Worm (Caenorhabditis elegans) whole organism, L4 larva: Measurements from ENCODE around the gene Y44A6C.2.

Experiments used
- D1046.2 ChIP-seq: fragments of 200-800 bp; sonication (Bioruptor generic); IDR thresholded peaks from 2 replicates; pipeline ENCODE4 v1.3.6; 2022; ENCODE audit warnings: missing genetic modification characterization, missing compliant biosample characterization
- F37D6.2 ChIP-seq: sonication (generic microtip); optimal IDR thresholded peaks from 2 replicates; lab custom pipeline; 2016; ENCODE audit warnings: mild to moderate bottlenecking, missing genetic modification characterization, missing compliant biosample characterization
- F44E2.7 ChIP-seq: fragments of 200-800 bp; sonication (Bioruptor generic); IDR thresholded peaks from 2 replicates; pipeline ENCODE4 v2.1.2; 2022; ENCODE audit warnings: missing genetic modification characterization, missing compliant biosample characterization
- T26A8.4 ChIP-seq: fragments of 200-800 bp; sonication (Bioruptor generic); IDR thresholded peaks from 2 replicates; pipeline ENCODE4 v1.3.6; 2022; ENCODE audit warnings: missing genetic modification characterization, missing compliant biosample characterization
- Y105C5A.15 ChIP-seq: fragments of 200-800 bp; sonication (Bioruptor generic); IDR thresholded peaks from 2 replicates; pipeline ENCODE4 v1.3.6; 2022; ENCODE audit warnings: missing genetic modification characterization, missing compliant biosample characterization
- Y75B8A.6 ChIP-seq: fragments of 200-800 bp; sonication (Bioruptor generic); IDR thresholded peaks from 2 replicates; pipeline ENCODE4 v1.3.6; 2022; ENCODE audit warnings: missing genetic modification reagents, missing genetic modification characterization, missing compliant biosample characterization
- ZK546.5 ChIP-seq, 2 experiments: sonication (generic microtip); optimal IDR thresholded peaks; 2 replicates each; lab custom pipeline; 2017; ENCODE audit warnings: missing biosample characterization in 2 of 2, missing genetic modification characterization in 2 of 2
- aha-1 ChIP-seq: fragments of 150-350 bp; peaks from one replicate; lab custom pipeline; 2014; ENCODE audit warnings: missing biosample characterization, missing genetic modification characterization
- ama-1 ChIP-seq: fragments of 150-350 bp; optimal IDR thresholded peaks from 2 replicates; lab custom pipeline; 2014; ENCODE audit warnings: inconsistent platforms, mixed read lengths
- ceh-32 ChIP-seq: sonication (generic microtip); optimal IDR thresholded peaks from 2 replicates; lab custom pipeline; 2016; ENCODE audit warnings: mild to moderate bottlenecking, missing genetic modification characterization, missing compliant biosample characterization; ENCODE audit not compliant: poor library complexity
- ces-1 ChIP-seq: fragments of 150-350 bp; sonication (generic microtip); optimal IDR thresholded peaks from 4 replicates; lab custom pipeline; 2014; ENCODE audit warnings: missing biosample characterization, missing genetic modification reagents, missing genetic modification characterization
- cey-2 ChIP-seq: sonication (generic microtip); optimal IDR thresholded peaks from 3 replicates; lab custom pipeline; 2017; ENCODE audit warnings: missing genetic modification characterization, mild to moderate bottlenecking, missing compliant biosample characterization, antibody characterized with exemption, borderline replicate concordance; ENCODE audit not compliant: insufficient read depth
- ctbp-1 ChIP-seq: fragments of 200-800 bp; sonication (Bioruptor generic); IDR thresholded peaks from 2 replicates; pipeline ENCODE4 v1.3.6; 2022; ENCODE audit warnings: missing genetic modification reagents, missing genetic modification characterization, missing compliant biosample characterization
- daf-16 ChIP-seq, 3 experiments: sonication (generic microtip); optimal IDR thresholded peaks; 2 replicates each; lab custom pipeline; 2016 to 2017; ENCODE audit warnings: missing genetic modification characterization in 3 of 3, missing genetic modification reagents in 3 of 3, mild to moderate bottlenecking in 2 of 3, missing compliant biosample characterization in 2 of 3, missing biosample characterization in 1 of 3, moderate library complexity in 1 of 3
- daf-19 ChIP-seq: fragments of 200-800 bp; sonication (Bioruptor generic); conservative IDR thresholded peaks from 2 replicates; pipeline ENCODE4 v1.3.6; 2022; ENCODE audit warnings: missing genetic modification characterization, missing compliant biosample characterization
- daf-8 ChIP-seq: fragments of 200-800 bp; sonication (Bioruptor generic); IDR thresholded peaks from 2 replicates; pipeline ENCODE4 v1.3.6; 2022; ENCODE audit warnings: missing genetic modification characterization, missing compliant biosample characterization
- dpl-1 ChIP-seq: fragments of 150-350 bp; optimal IDR thresholded peaks from 2 replicates; lab custom pipeline; 2014; ENCODE audit warnings: missing biosample characterization, missing genetic modification reagents, missing genetic modification characterization
- duxl-1 ChIP-seq: sonication (generic microtip); optimal IDR thresholded peaks from 2 replicates; lab custom pipeline; 2016; ENCODE audit warnings: mild to moderate bottlenecking, missing genetic modification characterization, moderate library complexity, missing compliant biosample characterization; ENCODE audit not compliant: poor library complexity
- dve-1 ChIP-seq: sonication (generic microtip); optimal IDR thresholded peaks from 2 replicates; lab custom pipeline; 2017; ENCODE audit warnings: antibody characterized with exemption, mild to moderate bottlenecking, missing genetic modification characterization, missing compliant biosample characterization; ENCODE audit not compliant: insufficient read depth
- fos-1 ChIP-seq: fragments of 150-350 bp; optimal IDR thresholded peaks from 2 replicates; lab custom pipeline; 2014; ENCODE audit warnings: missing biosample characterization, missing genetic modification characterization
- hif-1 ChIP-seq, 2 experiments: sonication (generic microtip); optimal IDR thresholded peaks; 2 replicates each; lab custom pipeline; 2016 to 2017; ENCODE audit warnings: missing compliant biosample characterization in 2 of 2, missing genetic modification characterization in 2 of 2, missing genetic modification reagents in 2 of 2, missing genotype in 2 of 2, mild to moderate bottlenecking in 1 of 2
- hmg-1.1 ChIP-seq: fragments of 200-800 bp; sonication (Bioruptor generic); IDR thresholded peaks from 2 replicates; pipeline ENCODE4 v1.3.6; 2022; ENCODE audit warnings: missing genetic modification reagents, missing genetic modification characterization, missing compliant biosample characterization
- lim-7 ChIP-seq: fragments of 200-800 bp; sonication (Bioruptor generic); IDR thresholded peaks from 2 replicates; pipeline ENCODE4 v1.3.6; 2022; ENCODE audit warnings: missing genetic modification characterization, missing compliant biosample characterization
- lin-1 ChIP-seq: fragments of 200-800 bp; sonication (Bioruptor generic); IDR thresholded peaks from 2 replicates; pipeline ENCODE4 v1.3.6; 2022; ENCODE audit warnings: missing genetic modification reagents, missing genetic modification characterization, missing compliant biosample characterization
- lin-13 ChIP-seq: fragments of 150-350 bp; optimal IDR thresholded peaks from 2 replicates; lab custom pipeline; 2014; ENCODE audit warnings: missing biosample characterization, missing genetic modification reagents, missing genetic modification characterization
- lin-29 ChIP-seq: fragments of 200-800 bp; sonication (Bioruptor generic); IDR thresholded peaks from 2 replicates; pipeline ENCODE4 v1.3.6; 2022; ENCODE audit warnings: missing genetic modification reagents, missing genetic modification characterization, missing compliant biosample characterization
- lin-38 ChIP-seq: fragments of 200-800 bp; sonication (Bioruptor generic); IDR thresholded peaks from 2 replicates; pipeline ENCODE4 v1.3.6; 2022; ENCODE audit warnings: missing genetic modification reagents, missing genetic modification characterization, missing compliant biosample characterization
- lir-3 ChIP-seq: sonication (generic microtip); optimal IDR thresholded peaks from 2 replicates; lab custom pipeline; 2016; ENCODE audit warnings: mild to moderate bottlenecking, missing genetic modification characterization, missing compliant biosample characterization
- lsy-2 ChIP-seq, 2 experiments: fragments of 150-350 bp in 1 of 2; sonication (generic microtip) in 1 of 2; optimal IDR thresholded peaks; 2 replicates each; lab custom pipeline; 2014 to 2017; ENCODE audit warnings: missing biosample characterization in 2 of 2, missing genetic modification characterization in 2 of 2
- madf-5 ChIP-seq, 2 experiments: fragments of 200-800 bp; sonication (Bioruptor generic); IDR thresholded peaks; 2 replicates each; pipeline ENCODE4 v1.3.6; 2022; ENCODE audit warnings: missing compliant biosample characterization in 2 of 2, missing genetic modification characterization in 2 of 2
- mdl-1 ChIP-seq, 2 experiments: fragments of 150-350 bp in 1 of 2; sonication (generic microtip) in 1 of 2; optimal IDR thresholded peaks; 2 replicates each; lab custom pipeline; 2014 to 2017; ENCODE audit warnings: missing biosample characterization in 2 of 2, missing genetic modification characterization in 2 of 2
- mdt-29 ChIP-seq: fragments of 200-800 bp; sonication (Bioruptor generic); IDR thresholded peaks from 2 replicates; pipeline ENCODE4 v1.3.6; 2022; ENCODE audit warnings: missing genetic modification reagents, missing genetic modification characterization, missing compliant biosample characterization
- mep-1 ChIP-seq: fragments of 150-350 bp; sonication (generic microtip); optimal IDR thresholded peaks from 3 replicates; lab custom pipeline; 2014; ENCODE audit warnings: missing biosample characterization, missing genetic modification characterization
- mes-2 ChIP-seq: sonication (generic microtip); optimal IDR thresholded peaks from 2 replicates; lab custom pipeline; 2016; ENCODE audit warnings: missing genotype, mild to moderate bottlenecking, missing genetic modification characterization, missing compliant biosample characterization; ENCODE audit not compliant: poor library complexity, severe bottlenecking
- mxl-2 ChIP-seq: fragments of 200-800 bp; sonication (Bioruptor generic); conservative IDR thresholded peaks from 2 replicates; pipeline ENCODE4 v1.3.6; 2022; ENCODE audit warnings: missing genetic modification reagents, missing genetic modification characterization, missing compliant biosample characterization
- mxl-3 ChIP-seq: fragments of 200-800 bp; sonication (Bioruptor generic); optimal IDR thresholded peaks from 2 replicates; lab custom pipeline; 2018; ENCODE audit warnings: mild to moderate bottlenecking, missing genetic modification characterization, missing compliant biosample characterization
- nhr-102 ChIP-seq: sonication (generic microtip); optimal IDR thresholded peaks from 2 replicates; lab custom pipeline; 2016; ENCODE audit warnings: mild to moderate bottlenecking, missing genetic modification characterization, moderate library complexity, missing compliant biosample characterization
- nhr-11 ChIP-seq: fragments of 150-350 bp; optimal IDR thresholded peaks from 2 replicates; lab custom pipeline; 2014; ENCODE audit warnings: missing biosample characterization, missing genetic modification characterization
- nhr-237 ChIP-seq: sonication (generic microtip); optimal IDR thresholded peaks from 2 replicates; lab custom pipeline; 2017; ENCODE audit warnings: missing biosample characterization, missing genetic modification characterization
- nhr-6 ChIP-seq: fragments of 150-350 bp; optimal IDR thresholded peaks from 2 replicates; lab custom pipeline; 2014; ENCODE audit warnings: missing biosample characterization, missing genetic modification characterization
- nhr-76 ChIP-seq: fragments of 150-350 bp; optimal IDR thresholded peaks from 2 replicates; lab custom pipeline; 2014; ENCODE audit warnings: missing biosample characterization, missing genetic modification characterization
- nhr-77 ChIP-seq: fragments of 150-350 bp; optimal IDR thresholded peaks from 2 replicates; lab custom pipeline; 2014; ENCODE audit warnings: missing biosample characterization, missing genetic modification characterization
- rbr-2 ChIP-seq: sonication (generic microtip); optimal IDR thresholded peaks from 2 replicates; lab custom pipeline; 2016; ENCODE audit warnings: missing genotype, missing genetic modification characterization, missing compliant biosample characterization
- saeg-2 ChIP-seq: fragments of 200-800 bp; sonication (Bioruptor generic); IDR thresholded peaks from 2 replicates; pipeline ENCODE4 v1.3.6; 2022; ENCODE audit warnings: missing genetic modification reagents, missing genetic modification characterization, missing compliant biosample characterization
- sdz-12 ChIP-seq: fragments of 200-800 bp; sonication (Bioruptor generic); optimal IDR thresholded peaks from 2 replicates; lab custom pipeline; 2018; ENCODE audit warnings: mild to moderate bottlenecking, missing genetic modification characterization, missing compliant biosample characterization
- snpc-1.2 ChIP-seq: fragments of 200-800 bp; sonication (Bioruptor generic); IDR thresholded peaks from 2 replicates; pipeline ENCODE4 v1.3.6; 2022; ENCODE audit warnings: missing genetic modification reagents, missing genetic modification characterization, missing compliant biosample characterization
- unc-39 ChIP-seq: sonication (generic microtip); optimal IDR thresholded peaks from 2 replicates; lab custom pipeline; 2017; ENCODE audit warnings: missing biosample characterization, missing genetic modification characterization
- zfp-2 ChIP-seq: sonication (generic microtip); optimal IDR thresholded peaks from 2 replicates; lab custom pipeline; 2016; ENCODE audit warnings: mild to moderate bottlenecking, missing genetic modification characterization, missing compliant biosample characterization
- zip-2 ChIP-seq: fragments of 150-350 bp; optimal IDR thresholded peaks from 2 replicates; lab custom pipeline; 2014; ENCODE audit warnings: missing biosample characterization, missing genetic modification characterization
- ztf-11 ChIP-seq: fragments of 150-350 bp; optimal IDR thresholded peaks from 2 replicates; lab custom pipeline; 2014; ENCODE audit warnings: missing biosample characterization, missing genetic modification characterization
- ztf-7 ChIP-seq: fragments of 150-350 bp; optimal IDR thresholded peaks from 2 replicates; lab custom pipeline; 2014; ENCODE audit warnings: missing biosample characterization, missing genetic modification characterization

Gene Y44A6C.2

DNA sequence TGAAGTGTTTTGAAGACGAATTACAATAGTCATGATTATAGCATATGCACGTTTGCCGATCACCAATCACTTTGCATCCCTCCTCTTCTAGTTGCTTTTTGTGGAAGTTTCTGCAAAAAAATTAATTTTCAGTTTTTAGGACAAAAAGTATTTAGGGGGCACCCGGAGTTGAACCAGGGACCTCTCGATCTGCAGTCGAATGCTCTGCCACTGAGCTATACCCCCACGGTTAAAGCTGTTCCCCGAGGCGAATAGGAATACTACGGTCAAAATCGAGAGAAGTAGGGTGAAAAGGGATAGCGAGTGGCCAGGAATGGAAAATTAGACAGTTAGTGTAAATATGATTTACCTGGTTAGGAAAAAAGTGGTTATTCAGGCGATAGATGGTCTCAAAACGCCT lies 28.1 kb upstream of the Y44A6C.2 start (continued):
- TF ChIP-seq daf-8 (GFP tag; lab: Robert Waterston, UW) (no peak), mdl-1 (tag; optimal IDR thresholded peaks at IDR 0.05; lab: Kevin White, UChicago) (no peak), mes-2 (tag; lab: Kevin White, UChicago) (peak; percentile 82), nhr-76 (tag; lab: Kevin White, UChicago) (no peak), sdz-12 (GFP tag; lab: Kevin White, UChicago) (peak; percentile 60), Y75B8A.6 (GFP tag; lab: Robert Waterston, UW) (peak; percentile 71; the same call in 1 of the 2 replicates), ces-1 (GFP tag; lab: Kevin White, UChicago) (no peak), lin-29 (GFP tag; lab: Robert Waterston, UW) (0 out of 2 replicates have a peak, but pooled peaks have one; percentile 54), D1046.2 (GFP tag; lab: Robert Waterston, UW) (peak; percentile 76; the same call in 1 of the 2 replicates), ztf-7 (tag; lab: Kevin White, UChicago) (no peak), lin-13 (GFP tag; lab: Kevin White, UChicago) (no peak), nhr-237 (tag; lab: Kevin White, UChicago) (no peak), Y105C5A.15 (GFP tag; lab: Robert Waterston, UW) (peak; percentile 86), snpc-1.2 (peak; percentile 80), duxl-1 (tag; lab: Kevin White, UChicago) (peak; percentile 71), nhr-6 (peak; percentile 58), F37D6.2 (tag; lab: Kevin White, UChicago) (no peak), ceh-32 (tag; lab: Kevin White, UChicago) (no peak), zip-2 (tag; lab: Kevin White, UChicago) (no peak), dpl-1 (peak; percentile 13), lir-3 (tag; lab: Kevin White, UChicago) (peak; percentile 47), aha-1 (tag; lab: Kevin White, UChicago) (no peak), hif-1 (tag; optimal IDR thresholded peaks at IDR 0.05; lab: Kevin White, UChicago) (peak in 1 of 2 experiments; percentile 8), hmg-1.1 (GFP tag; lab: Robert Waterston, UW) (peak; percentile 78), mdt-29 (GFP tag; lab: Robert Waterston, UW) (peak; percentile 66), mep-1 (peak; percentile 59), ztf-11 (tag; lab: Kevin White, UChicago) (no peak), saeg-2 (GFP tag; lab: Robert Waterston, UW) (0 out of 2 replicates have a peak, but pooled peaks have one; percentile 11), mxl-3 (GFP tag; lab: Kevin White, UChicago) (no peak), nhr-102 (tag; lab: Kevin White, UChicago) (no peak), ctbp-1 (GFP tag; lab: Robert Waterston, UW) (peak; percentile 70), madf-5 (GFP tag; IDR thresholded peaks at IDR 0.05; lab: Robert Waterston, UW) (peak; percentile 83 to 92; a peak in 3 of 4 replicates), lin-1 (peak; percentile 81), nhr-11 (no peak), zfp-2 (tag; lab: Kevin White, UChicago) (peak; percentile 11), dve-1 (tag; lab: Kevin White, UChicago) (peak; percentile 33), mxl-2 (peak; percentile 51; the same call in 1 of the 2 replicates), T26A8.4 (GFP tag; lab: Robert Waterston, UW) (peak; percentile 87), ama-1 (lab: Kevin White, UChicago) (no peak), daf-16 (GFP tag; optimal IDR thresholded peaks at IDR 0.05; lab: Kevin White, UChicago) (peak in 1 of 2 experiments; percentile 78), daf-16 (tag; optimal IDR thresholded peaks at IDR 0.05; lab: Kevin White, UChicago) (peak; percentile 58), F44E2.7 (GFP tag; lab: Robert Waterston, UW) (peak; percentile 21; the same call in 1 of the 2 replicates), daf-19 (GFP tag; lab: Robert Waterston, UW) (no peak), rbr-2 (tag; lab: Kevin White, UChicago) (peak; percentile 56), lin-38 (GFP tag; lab: Robert Waterston, UW) (peak; percentile 71), lsy-2 (tag; optimal IDR thresholded peaks at IDR 0.05; lab: Kevin White, UChicago) (peak in 1 of 2 experiments; percentile 57), cey-2 (tag; lab: Kevin White, UChicago) (no peak), fos-1 (no peak), lim-7 (GFP tag; lab: Robert Waterston, UW) (peak; percentile 92), ZK546.5 (tag; optimal IDR thresholded peaks at IDR 0.05; lab: Kevin White, UChicago) (no peak), unc-39 (tag; lab: Kevin White, UChicago) (no peak), nhr-77 (peak; percentile 2)
